Fruit fly (Drosophila melanogaster) Kc167 (cell line): ENCODE measurements around the gene sra.

Experiments
- Myc ChIP-seq: fragments of >200 bp; optimal IDR thresholded peaks from 2 replicates; lab custom pipeline; 2017; ENCODE audit warnings: missing external identifiers
- Sin3A ChIP-seq: fragments of >200 bp; optimal IDR thresholded peaks from 2 replicates; lab custom pipeline; 2018; ENCODE audit warnings: missing external identifiers
- h ChIP-seq: fragments of >200 bp; optimal IDR thresholded peaks from 3 replicates; lab custom pipeline; 2018; ENCODE audit warnings: missing external identifiers
- insv ChIP-seq: fragments of >200 bp; optimal IDR thresholded peaks from 3 replicates; lab custom pipeline; 2018; ENCODE audit warnings: missing external identifiers
- psq ChIP-seq: fragments of >200 bp; optimal IDR thresholded peaks from 2 replicates; lab custom pipeline; 2017; ENCODE audit warnings: missing external identifiers
- ttk ChIP-seq: sonication (Bioruptor generic); optimal IDR thresholded peaks from 2 replicates; lab custom pipeline; 2017; ENCODE audit warnings: missing external identifiers

Gene sra

dm6 chr3R:16205155-16205778, 18.5 kb downstream of the sra start, which contains the start of gene mtSSB:
Gene mtSSB, minus strand, starts transcription at chr3R:16205250.
- no peak for TF ChIP-seq Myc (lab: Kevin White, UChicago)
- no peak for TF ChIP-seq h
- TF ChIP-seq insv = no peak
- no peak for TF ChIP-seq psq (lab: Kevin White, UChicago)
- TF ChIP-seq Sin3A (lab: Kevin White, UChicago) = no peak
- no peak for TF ChIP-seq ttk (lab: Kevin White, UChicago)

dm6 chr3R:16206162-16206561, 19.4 kb downstream of the sra start:
- TF ChIP-seq ttk (lab: Kevin White, UChicago) = no peak
- no peak for TF ChIP-seq Myc (lab: Kevin White, UChicago)
- TF ChIP-seq Sin3A (lab: Kevin White, UChicago) = no peak

DNA sequence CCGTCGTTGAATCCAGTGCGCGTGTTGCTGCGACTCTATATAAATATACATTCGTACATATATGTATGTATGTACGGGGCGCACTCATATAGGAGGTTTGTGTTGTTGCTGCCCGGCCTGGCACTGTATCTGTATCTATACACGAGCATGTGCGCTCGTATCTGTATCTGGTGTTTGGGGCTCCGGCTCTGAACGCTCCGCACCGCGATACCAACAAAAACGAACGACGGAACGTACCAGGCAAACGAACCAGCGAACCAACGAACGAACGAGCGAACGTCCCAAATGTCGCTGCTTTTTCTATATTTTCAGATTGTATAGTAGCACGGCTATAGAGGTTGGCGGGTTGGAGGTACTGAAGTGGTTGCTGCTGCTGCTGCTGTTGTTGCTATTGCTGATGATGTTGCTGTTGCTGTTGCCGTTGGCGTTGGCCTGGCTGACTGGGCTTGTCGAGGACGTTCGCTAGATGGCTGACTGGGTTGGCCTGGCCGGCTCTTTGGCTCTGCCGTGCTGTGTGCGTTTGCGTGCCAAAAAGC, 20.3 kb downstream of the sra start:
- TF ChIP-seq ttk (lab: Kevin White, UChicago) = no peak

dm6 chr3R:16208106-16208780, 21.4 kb downstream of the sra start:
- TF ChIP-seq insv (no peak), Myc (lab: Kevin White, UChicago) (no peak)

DNA sequence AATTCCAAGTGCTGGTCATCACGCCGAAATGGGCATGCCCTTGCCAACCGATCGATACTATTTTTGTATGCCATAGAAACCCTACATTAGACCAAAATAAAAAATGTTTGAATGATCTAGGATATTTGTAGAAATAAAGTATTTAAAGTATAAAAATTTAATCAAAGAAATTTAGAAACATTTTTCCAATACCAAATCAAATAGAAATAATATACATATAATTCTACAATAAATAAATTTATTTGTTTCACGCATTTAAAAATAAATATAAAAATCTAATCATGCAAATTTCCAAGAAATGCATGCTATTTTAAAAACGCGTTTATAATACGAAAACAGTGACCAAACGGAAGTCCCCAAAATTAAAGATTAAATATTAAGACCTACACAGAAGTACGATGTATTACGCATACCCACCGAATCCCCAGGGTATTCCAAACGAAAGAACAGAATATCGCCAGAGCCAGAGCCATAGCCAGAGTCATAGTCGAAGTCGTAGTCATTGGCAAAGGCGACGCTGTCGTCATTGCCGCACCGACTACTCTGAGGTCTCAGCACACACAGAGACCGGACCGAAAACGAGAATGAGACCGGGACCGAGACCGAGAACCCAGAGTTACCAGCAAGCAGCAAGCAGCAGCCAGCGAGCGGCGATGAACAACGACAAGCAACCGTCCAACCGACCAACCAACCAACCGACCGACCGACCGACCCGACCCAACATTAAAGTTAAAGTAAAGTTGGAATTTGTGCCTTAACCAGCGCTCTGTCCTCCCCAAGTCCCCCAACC, 22.3 kb downstream of the sra start:
- TF ChIP-seq insv (no peak), Myc (lab: Kevin White, UChicago) (no peak), Sin3A (lab: Kevin White, UChicago) (no peak), h (no peak), psq (lab: Kevin White, UChicago) (no peak), ttk (lab: Kevin White, UChicago) (no peak)

dm6 chr3R:16209714-16210553, 23.1 kb downstream of the sra start:
- no peak for TF ChIP-seq h
- no peak for TF ChIP-seq Myc (lab: Kevin White, UChicago)
- no peak for TF ChIP-seq psq (lab: Kevin White, UChicago)
- TF ChIP-seq Sin3A (lab: Kevin White, UChicago) = no peak
- no peak for TF ChIP-seq ttk (lab: Kevin White, UChicago)
- TF ChIP-seq insv = no peak

DNA sequence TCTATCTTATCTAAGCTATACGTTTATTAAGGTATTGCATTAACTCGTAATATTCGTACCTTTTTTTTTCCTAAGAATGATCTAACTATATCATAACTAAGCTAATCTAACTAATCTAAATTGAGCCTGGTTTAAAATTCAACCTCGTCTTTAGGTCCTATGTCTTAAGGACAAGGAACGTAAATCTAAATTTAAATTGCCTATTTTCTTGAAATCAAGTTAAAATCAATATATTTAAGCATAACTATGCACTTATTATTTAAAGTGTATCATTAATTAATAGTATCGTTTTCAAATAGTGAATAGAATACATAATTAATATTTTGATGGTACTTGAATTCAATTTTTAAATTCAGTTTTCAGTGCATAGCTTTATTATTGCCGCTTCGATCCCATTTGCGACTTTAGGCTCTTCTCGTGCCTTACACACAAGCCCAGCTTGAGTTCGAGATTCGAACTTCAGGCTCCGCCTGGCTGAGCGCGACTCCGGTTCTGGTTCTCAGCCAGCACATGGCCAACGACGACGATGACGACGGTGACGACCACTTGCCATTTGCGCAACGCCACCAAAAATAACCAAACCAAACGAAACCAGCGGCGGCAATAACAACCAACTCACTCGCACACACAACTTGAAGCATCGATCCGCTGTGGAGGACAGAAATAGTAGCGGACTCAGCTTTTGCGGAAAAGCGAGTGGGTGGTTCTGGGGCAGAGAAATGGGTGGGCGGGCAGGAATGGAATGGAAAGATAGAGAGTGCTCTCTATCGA, 24.2 kb downstream of the sra start:
- TF ChIP-seq h (no peak), Sin3A (lab: Kevin White, UChicago) (no peak), Myc (lab: Kevin White, UChicago) (no peak), psq (lab: Kevin White, UChicago) (no peak), insv (no peak), ttk (lab: Kevin White, UChicago) (no peak)

- TF ChIP-seq ttk (lab: Kevin White, UChicago) (no peak), psq (lab: Kevin White, UChicago) (no peak), insv (no peak), h (no peak), Sin3A (lab: Kevin White, UChicago) (no peak), Myc (lab: Kevin White, UChicago) (no peak)
These were observed 25.2 kb downstream of the sra start for dm6 chr3R:16211883-16212540.

- TF ChIP-seq h = no peak
These were observed 26.3 kb downstream of the sra start for dm6 chr3R:16212859-16213708.

dm6 chr3R:16213792-16214473, 27.1 kb downstream of the sra start:
- TF ChIP-seq Myc (lab: Kevin White, UChicago) = no peak
- no peak for TF ChIP-seq insv
- TF ChIP-seq ttk (lab: Kevin White, UChicago) = no peak
- TF ChIP-seq psq (lab: Kevin White, UChicago) = no peak
